Worm (Caenorhabditis elegans) whole organism, late embryonic: Measurements from ENCODE around the gene mlt-7.

ENCODE experiments used
- ceh-45 ChIP-seq: fragments of 200-800 bp; sonication (Bioruptor generic); IDR thresholded peaks from 2 replicates; pipeline ENCODE4 v1.3.6; 2022; ENCODE audit warnings: missing genetic modification reagents, missing genetic modification characterization, missing compliant biosample characterization
- dmd-4 ChIP-seq: sonication (generic microtip); optimal IDR thresholded peaks from 2 replicates; lab custom pipeline; 2016; ENCODE audit warnings: borderline replicate concordance, missing genetic modification characterization, missing compliant biosample characterization
- ets-4 ChIP-seq: sonication (generic microtip); optimal IDR thresholded peaks from 2 replicates; lab custom pipeline; 2016; ENCODE audit warnings: missing genetic modification characterization, missing compliant biosample characterization
- hlh-30 ChIP-seq: sonication (generic microtip); optimal IDR thresholded peaks from 2 replicates; lab custom pipeline; 2017; ENCODE audit warnings: antibody characterized with exemption, missing genetic modification characterization, missing compliant biosample characterization; ENCODE audit not compliant: insufficient read depth
- mec-3 ChIP-seq: sonication (generic microtip); optimal IDR thresholded peaks from 2 replicates; lab custom pipeline; 2016; ENCODE audit warnings: borderline replicate concordance, missing genetic modification characterization, missing compliant biosample characterization
- pha-4 ChIP-seq: fragments of 150-350 bp; optimal IDR thresholded peaks from 2 replicates; lab custom pipeline; 2018; ENCODE audit warnings: missing biosample characterization, missing genetic modification reagents, missing genetic modification characterization
- zip-5 ChIP-seq: sonication (generic microtip); optimal IDR thresholded peaks from 2 replicates; lab custom pipeline; 2016; ENCODE audit warnings: missing genetic modification characterization, missing compliant biosample characterization
- ztf-16 ChIP-seq: sonication (generic microtip); optimal IDR thresholded peaks from 2 replicates; lab custom pipeline; 2017; ENCODE audit warnings: missing genetic modification characterization, missing compliant biosample characterization

- TF ChIP-seq dmd-4 (tag; lab: Kevin White, UChicago) = no peak
- no peak for TF ChIP-seq hlh-30 (tag; lab: Kevin White, UChicago)
- no peak for TF ChIP-seq pha-4 (tag; lab: Kevin White, UChicago)
- TF ChIP-seq ztf-16 (tag; lab: Kevin White, UChicago) = no peak
- TF ChIP-seq mec-3 (tag; lab: Kevin White, UChicago) = no peak
- no peak for TF ChIP-seq ets-4 (tag; lab: Kevin White, UChicago)
- TF ChIP-seq ceh-45 = no peak
- no peak for TF ChIP-seq zip-5 (tag; lab: Kevin White, UChicago)
These were observed 12.6 kb downstream of the mlt-7 start, which contains the start of gene ZK430.5 for ce11 chrII:4405358-4405757.
